Worm (Caenorhabditis elegans) whole organism, L4 larva: Measurements from ENCODE around the gene C15H9.11.

Source experiments
- F37D6.2 ChIP-seq: sonication (generic microtip); optimal IDR thresholded peaks from 2 replicates; lab custom pipeline; 2016; ENCODE audit warnings: mild to moderate bottlenecking, missing genetic modification characterization, missing compliant biosample characterization
- arid-1 ChIP-seq: fragments of 200-800 bp; sonication (Bioruptor generic); conservative IDR thresholded peaks from 2 replicates; pipeline ENCODE4 v1.3.6; 2022; ENCODE audit warnings: missing genetic modification reagents, missing genetic modification characterization, missing compliant biosample characterization
- ceh-20 ChIP-seq: fragments of 200-800 bp; sonication (Bioruptor generic); IDR thresholded peaks from 2 replicates; pipeline ENCODE4 v1.3.6; 2022; ENCODE audit warnings: missing genetic modification reagents, missing genetic modification characterization, missing compliant biosample characterization
- daf-16 ChIP-seq, 3 experiments: sonication (generic microtip); optimal IDR thresholded peaks; 2 replicates each; lab custom pipeline; 2016 to 2017; ENCODE audit warnings: missing genetic modification characterization in 3 of 3, missing genetic modification reagents in 3 of 3, mild to moderate bottlenecking in 2 of 3, missing compliant biosample characterization in 2 of 3, missing biosample characterization in 1 of 3, moderate library complexity in 1 of 3
- dmd-6 ChIP-seq: fragments of 200-800 bp; sonication (Bioruptor generic); IDR thresholded peaks from 2 replicates; pipeline ENCODE4 v1.3.6; 2022; ENCODE audit warnings: missing genetic modification reagents, missing genetic modification characterization, missing compliant biosample characterization
- dmd-8 ChIP-seq: fragments of 200-800 bp; sonication (Bioruptor generic); IDR thresholded peaks from 2 replicates; pipeline ENCODE4 v1.3.6; 2022; ENCODE audit warnings: missing genetic modification characterization, missing compliant biosample characterization
- dmd-9 ChIP-seq: fragments of 200-800 bp; sonication (Bioruptor generic); IDR thresholded peaks from 2 replicates; pipeline ENCODE4 v1.3.6; 2022; ENCODE audit warnings: missing genetic modification reagents, missing genetic modification characterization, missing compliant biosample characterization
- dve-1 ChIP-seq: sonication (generic microtip); optimal IDR thresholded peaks from 2 replicates; lab custom pipeline; 2017; ENCODE audit warnings: antibody characterized with exemption, mild to moderate bottlenecking, missing genetic modification characterization, missing compliant biosample characterization; ENCODE audit not compliant: insufficient read depth
- fkh-10 ChIP-seq: fragments of 150-350 bp; optimal IDR thresholded peaks from 2 replicates; lab custom pipeline; 2014; ENCODE audit warnings: missing biosample characterization, missing genetic modification reagents, missing genetic modification characterization
- fos-1 ChIP-seq: fragments of 150-350 bp; optimal IDR thresholded peaks from 2 replicates; lab custom pipeline; 2014; ENCODE audit warnings: missing biosample characterization, missing genetic modification characterization
- hlh-11 ChIP-seq: fragments of 200-800 bp; sonication (Bioruptor generic); optimal IDR thresholded peaks from 2 replicates; lab custom pipeline; 2018; ENCODE audit warnings: mild to moderate bottlenecking, missing genetic modification characterization, missing compliant biosample characterization
- hlh-30 ChIP-seq: sonication (generic microtip); optimal IDR thresholded peaks from 2 replicates; lab custom pipeline; 2017; ENCODE audit warnings: antibody characterized with exemption, mild to moderate bottlenecking, missing genetic modification characterization, missing compliant biosample characterization; ENCODE audit not compliant: insufficient read depth
- jun-1 ChIP-seq: fragments of 150-350 bp; optimal IDR thresholded peaks from 2 replicates; lab custom pipeline; 2014; ENCODE audit warnings: missing biosample characterization, missing genetic modification reagents, missing genetic modification characterization
- lim-7 ChIP-seq: fragments of 200-800 bp; sonication (Bioruptor generic); IDR thresholded peaks from 2 replicates; pipeline ENCODE4 v1.3.6; 2022; ENCODE audit warnings: missing genetic modification characterization, missing compliant biosample characterization
- lin-13 ChIP-seq: fragments of 150-350 bp; optimal IDR thresholded peaks from 2 replicates; lab custom pipeline; 2014; ENCODE audit warnings: missing biosample characterization, missing genetic modification reagents, missing genetic modification characterization
- lin-15B ChIP-seq: fragments of 150-350 bp; sonication (generic microtip); optimal IDR thresholded peaks from 3 replicates; lab custom pipeline; 2014; ENCODE audit warnings: missing biosample characterization, missing genetic modification characterization
- lin-39 ChIP-seq: fragments of 150-350 bp; optimal IDR thresholded peaks from 2 replicates; lab custom pipeline; 2014; ENCODE audit warnings: missing biosample characterization, missing genetic modification reagents, missing genetic modification characterization
- madf-9 ChIP-seq: fragments of 200-800 bp; sonication (Bioruptor generic); conservative IDR thresholded peaks from 2 replicates; pipeline ENCODE4 v1.3.6; 2022; ENCODE audit warnings: missing genetic modification reagents, missing genetic modification characterization, missing compliant biosample characterization
- mdl-1 ChIP-seq, 2 experiments: fragments of 150-350 bp in 1 of 2; sonication (generic microtip) in 1 of 2; optimal IDR thresholded peaks; 2 replicates each; lab custom pipeline; 2014 to 2017; ENCODE audit warnings: missing biosample characterization in 2 of 2, missing genetic modification characterization in 2 of 2
- mes-2 ChIP-seq: sonication (generic microtip); optimal IDR thresholded peaks from 2 replicates; lab custom pipeline; 2016; ENCODE audit warnings: missing genotype, mild to moderate bottlenecking, missing genetic modification characterization, missing compliant biosample characterization; ENCODE audit not compliant: poor library complexity, severe bottlenecking
- mxl-2 ChIP-seq: fragments of 200-800 bp; sonication (Bioruptor generic); conservative IDR thresholded peaks from 2 replicates; pipeline ENCODE4 v1.3.6; 2022; ENCODE audit warnings: missing genetic modification reagents, missing genetic modification characterization, missing compliant biosample characterization
- mxl-3 ChIP-seq: fragments of 200-800 bp; sonication (Bioruptor generic); optimal IDR thresholded peaks from 2 replicates; lab custom pipeline; 2018; ENCODE audit warnings: mild to moderate bottlenecking, missing genetic modification characterization, missing compliant biosample characterization
- nhr-111 ChIP-seq: fragments of 200-800 bp; sonication (Bioruptor generic); optimal IDR thresholded peaks from 2 replicates; lab custom pipeline; 2018; ENCODE audit warnings: mild to moderate bottlenecking, missing genetic modification characterization, missing compliant biosample characterization
- nhr-28 ChIP-seq: fragments of 150-350 bp; optimal IDR thresholded peaks from 2 replicates; lab custom pipeline; 2014; ENCODE audit warnings: missing biosample characterization, missing genetic modification characterization
- nhr-48 ChIP-seq: sonication (generic microtip); optimal IDR thresholded peaks from 2 replicates; lab custom pipeline; 2016; ENCODE audit warnings: mild to moderate bottlenecking, missing genetic modification characterization, missing compliant biosample characterization
- nhr-77 ChIP-seq: fragments of 150-350 bp; optimal IDR thresholded peaks from 2 replicates; lab custom pipeline; 2014; ENCODE audit warnings: missing biosample characterization, missing genetic modification characterization
- pqm-1 ChIP-seq: sonication (generic microtip); optimal IDR thresholded peaks from 2 replicates; lab custom pipeline; 2017; ENCODE audit warnings: missing biosample characterization, missing genetic modification characterization
- rbr-2 ChIP-seq: sonication (generic microtip); optimal IDR thresholded peaks from 2 replicates; lab custom pipeline; 2016; ENCODE audit warnings: missing genotype, missing genetic modification characterization, missing compliant biosample characterization
- set-16 ChIP-seq: fragments of 200-800 bp; sonication (Bioruptor generic); IDR thresholded peaks from 2 replicates; pipeline ENCODE4 v1.3.6; 2022; ENCODE audit warnings: missing genetic modification reagents, missing genetic modification characterization, missing compliant biosample characterization
- snpc-1.2 ChIP-seq: fragments of 200-800 bp; sonication (Bioruptor generic); IDR thresholded peaks from 2 replicates; pipeline ENCODE4 v1.3.6; 2022; ENCODE audit warnings: missing genetic modification reagents, missing genetic modification characterization, missing compliant biosample characterization
- tag-97 ChIP-seq: fragments of 200-800 bp; sonication (Bioruptor generic); IDR thresholded peaks from 2 replicates; pipeline ENCODE4 v1.3.6; 2022; ENCODE audit warnings: missing genetic modification characterization, missing compliant biosample characterization
- unc-62 ChIP-seq, 3 experiments: fragments of 150-350 bp in 1 of 3; sonication (generic microtip); optimal IDR thresholded peaks in 2 of 3; peaks in 1 of 3; 1 replicate in 1 of 3; 2 replicates in 2 of 3; lab custom pipeline; 2014 to 2017; ENCODE audit warnings: missing biosample characterization in 3 of 3, missing genetic modification characterization in 3 of 3, missing genetic modification reagents in 3 of 3, missing genotype in 1 of 3
- vab-7 ChIP-seq: fragments of 200-800 bp; sonication (Bioruptor generic); IDR thresholded peaks from 2 replicates; pipeline ENCODE4 v1.3.6; 2022; ENCODE audit warnings: missing genetic modification reagents, missing genetic modification characterization, missing compliant biosample characterization
- zfp-2 ChIP-seq: sonication (generic microtip); optimal IDR thresholded peaks from 2 replicates; lab custom pipeline; 2016; ENCODE audit warnings: mild to moderate bottlenecking, missing genetic modification characterization, missing compliant biosample characterization
- zip-2 ChIP-seq: fragments of 150-350 bp; optimal IDR thresholded peaks from 2 replicates; lab custom pipeline; 2014; ENCODE audit warnings: missing biosample characterization, missing genetic modification characterization

The C15H9.11 gene

ce11 chrX:6128225-6128686 is 25.1 kb upstream of the C15H9.11 start, which contains the start of gene C15H9.9 (continued):
- TF ChIP-seq nhr-111 (GFP tag; lab: Kevin White, UChicago), result no peak

ce11 chrX:6122026-6122425 is 18.8 kb upstream of the C15H9.11 start, which contains the start of gene nnt-1:
TSS of gene nnt-1 (plus strand) at chrX:6122311.
- TF ChIP-seq fkh-10 (no peak), mes-2 (no peak), nhr-48 (no peak), ceh-20 (GFP tag; lab: Robert Waterston, UW) (no peak), snpc-1.2 (GFP tag; lab: Robert Waterston, UW) (no peak), mdl-1 (tag; optimal IDR thresholded peaks at IDR 0.05; lab: Kevin White, UChicago) (peak in 1 of 2 experiments; percentile 9), arid-1 (GFP tag; lab: Robert Waterston, UW) (no peak), lim-7 (GFP tag; lab: Robert Waterston, UW) (no peak), dmd-9 (GFP tag; lab: Robert Waterston, UW) (no peak), daf-16 (GFP tag; optimal IDR thresholded peaks at IDR 0.05; lab: Kevin White, UChicago) (no peak), daf-16 (tag; optimal IDR thresholded peaks at IDR 0.05; lab: Kevin White, UChicago) (peak; percentile 78), fos-1 (no peak), dmd-6 (peak; percentile 28; the same call in 1 of the 2 replicates), dmd-8 (GFP tag; lab: Robert Waterston, UW) (no peak), lin-13 (no peak), tag-97 (GFP tag; lab: Robert Waterston, UW) (no peak), lin-39 (tag; lab: Kevin White, UChicago) (no peak), nhr-28 (peak; percentile 37), rbr-2 (no peak), hlh-30 (tag; lab: Kevin White, UChicago) (peak; percentile 56), F37D6.2 (tag; lab: Kevin White, UChicago) (no peak), unc-62 (GFP tag; optimal IDR thresholded peaks at IDR 0.05 in 1 of 2; lab: Kevin White, UChicago) (no peak), unc-62 (tag; optimal IDR thresholded peaks at IDR 0.05; lab: Kevin White, UChicago) (no peak), lin-15B (tag; lab: Kevin White, UChicago) (no peak), zip-2 (no peak), madf-9 (GFP tag; lab: Robert Waterston, UW) (no peak), dve-1 (no peak), zfp-2 (tag; lab: Kevin White, UChicago) (no peak)

- peak; percentile 2 for TF ChIP-seq pqm-1 (tag; lab: Kevin White, UChicago)
- no peak for TF ChIP-seq fkh-10
- no peak for TF ChIP-seq set-16 (GFP tag; lab: Robert Waterston, UW)
- no peak for TF ChIP-seq mxl-2 (GFP tag; lab: Robert Waterston, UW)
- TF ChIP-seq dve-1, result peak; percentile 31
- peak; percentile 38 for TF ChIP-seq nhr-77 (tag; lab: Kevin White, UChicago)
- peak; percentile 25 for TF ChIP-seq nhr-28
- no peak for TF ChIP-seq daf-16 (GFP tag; optimal IDR thresholded peaks at IDR 0.05; lab: Kevin White, UChicago)
- peak; percentile 97 for TF ChIP-seq daf-16 (tag; optimal IDR thresholded peaks at IDR 0.05; lab: Kevin White, UChicago)
Measured at ce11 chrX:6121279-6121678, 18.1 kb upstream of the C15H9.11 start.

DNA sequence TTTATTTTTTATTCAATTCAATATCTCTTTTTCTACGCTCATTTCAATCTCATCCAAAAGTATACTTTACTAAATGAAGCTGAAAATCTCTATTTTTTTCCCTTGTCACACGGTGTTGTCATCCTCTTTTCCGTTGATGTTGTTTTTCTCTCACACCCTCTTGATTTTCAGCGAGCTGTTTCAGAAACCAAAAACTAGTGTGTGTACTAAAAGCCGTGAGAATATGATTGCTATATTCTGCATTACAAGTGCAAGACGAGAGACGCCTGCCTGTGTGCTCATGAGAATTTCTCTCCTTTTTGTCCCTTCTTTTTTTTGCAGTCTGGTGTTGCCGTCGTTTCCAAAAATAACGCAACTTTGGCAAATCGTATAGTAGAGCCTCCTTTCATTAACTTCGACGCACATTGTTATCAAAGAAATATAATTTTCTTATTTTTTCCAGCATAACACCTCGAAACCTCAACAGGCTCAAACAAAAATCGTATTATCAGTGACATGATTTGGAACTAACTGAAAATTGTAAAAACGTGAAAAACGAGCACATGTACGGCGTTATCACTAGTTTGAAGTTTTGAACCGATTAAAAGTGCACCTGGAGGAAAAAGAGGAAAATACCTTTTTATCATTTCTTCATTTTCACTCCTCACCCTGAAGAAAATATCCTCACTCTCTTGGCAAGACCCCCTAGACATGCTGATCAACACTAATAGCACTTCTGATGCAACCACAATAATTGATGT is 15.1 kb upstream of the C15H9.11 start, which contains the start of gene C15H9.2:
TSS of gene C15H9.2 (plus strand) at position 441 of the 740 bp plus-strand sequence.
- TF ChIP-seq jun-1 (tag; lab: Kevin White, UChicago), result no peak
- peak; percentile 30 for TF ChIP-seq mxl-3 (GFP tag; lab: Kevin White, UChicago)
- no peak for TF ChIP-seq vab-7 (GFP tag; lab: Robert Waterston, UW)
- TF ChIP-seq hlh-11 (tag; lab: Kevin White, UChicago), result peak; percentile 19
- TF ChIP-seq nhr-28, result peak; percentile 9
- TF ChIP-seq pqm-1 (tag; lab: Kevin White, UChicago), result peak; percentile 82
- peak; percentile 40; the same call in 1 of the 2 replicates for TF ChIP-seq dmd-6
- TF ChIP-seq daf-16 (GFP tag; optimal IDR thresholded peaks at IDR 0.05; lab: Kevin White, UChicago), result no peak
- peak; percentile 79 for TF ChIP-seq daf-16 (tag; optimal IDR thresholded peaks at IDR 0.05; lab: Kevin White, UChicago)
- no peak for TF ChIP-seq lin-39 (tag; lab: Kevin White, UChicago)
